Worm (Caenorhabditis elegans): ENCODE data around the gene ints-2.

DNA sequence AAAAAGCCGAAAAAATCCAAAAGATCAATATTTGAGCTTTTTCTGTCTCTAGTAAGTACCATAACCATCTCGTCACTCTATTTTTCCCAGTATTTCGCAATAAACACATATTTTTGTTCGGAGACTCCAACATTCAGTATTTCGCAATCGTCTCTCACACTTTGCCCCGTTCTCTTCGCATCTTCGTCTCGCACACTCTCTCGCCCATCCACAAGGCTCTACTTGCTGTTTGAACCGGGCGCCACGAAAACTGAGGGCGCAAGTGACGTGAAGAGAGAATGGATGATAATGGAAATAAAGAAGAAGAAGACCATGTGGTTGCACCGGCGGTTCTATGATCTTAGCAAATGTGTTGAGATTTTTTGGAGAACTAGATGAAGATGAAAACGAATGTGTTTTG is 14.6 kb downstream of the ints-2 start:
- TF ChIP-seq ama-1 (optimal IDR thresholded peaks at IDR 0.05), result no peak
- no peak for TF ChIP-seq nhr-28 (tag; optimal IDR thresholded peaks at IDR 0.05)
- TF ChIP-seq fos-1 (tag; optimal IDR thresholded peaks at IDR 0.05), result no peak
- peak; percentile 11 for TF ChIP-seq fkh-10 (GFP tag; optimal IDR thresholded peaks at IDR 0.05)
- TF ChIP-seq nfya-1 (tag; optimal IDR thresholded peaks at IDR 0.05; ENCODE audit: insufficient read depth), result peak; percentile 93
- peak; percentile 11 for TF ChIP-seq egl-27 (tag; optimal IDR thresholded peaks at IDR 0.05)
- TF ChIP-seq nhr-76 (tag; optimal IDR thresholded peaks at IDR 0.05), result no peak
- no peak for TF ChIP-seq ZK546.5 (tag; optimal IDR thresholded peaks at IDR 0.05)
- TF ChIP-seq lin-39 (tag; optimal IDR thresholded peaks at IDR 0.05), result peak; percentile 95
- TF ChIP-seq unc-39 (tag; optimal IDR thresholded peaks at IDR 0.05), result no peak
- TF ChIP-seq nhr-11 (tag; optimal IDR thresholded peaks at IDR 0.05), result peak; percentile 91
- peak; percentile 79 for TF ChIP-seq R02D3.7 (tag; optimal IDR thresholded peaks at IDR 0.05)
- TF ChIP-seq egl-5 (tag; optimal IDR thresholded peaks at IDR 0.05), result peak; percentile 87
- peak; percentile 40 for TF ChIP-seq elt-1 (tag; optimal IDR thresholded peaks at IDR 0.05)
